Worm (Caenorhabditis elegans): Measurements from ENCODE around the gene F22F1.3.

DNA sequence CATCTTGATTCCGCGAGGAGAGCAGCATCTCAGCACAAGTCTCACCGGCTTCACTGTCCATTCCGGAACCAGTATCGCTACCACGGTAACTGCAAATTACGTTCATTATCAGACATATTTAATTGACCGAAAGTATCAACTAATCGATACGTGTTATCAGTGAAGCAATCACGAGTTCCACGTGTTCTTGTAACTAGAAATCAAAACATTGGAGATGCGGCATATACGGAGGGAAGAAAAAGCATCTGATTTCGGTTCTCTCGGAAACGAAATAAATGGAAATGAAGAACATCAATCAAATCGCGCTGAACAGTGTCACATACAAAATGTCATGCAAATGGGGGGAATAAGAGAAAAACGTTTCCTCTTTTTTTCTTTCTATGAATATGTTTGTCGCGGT is 30.3 kb upstream of the F22F1.3 start:
- TF ChIP-seq dpl-1 (GFP tag; optimal IDR thresholded peaks at IDR 0.05) (no peak), ZK185.1 (tag; optimal IDR thresholded peaks at IDR 0.05; ENCODE audit: poor library complexity, severe bottlenecking) (no peak), snpc-4 (GFP tag; optimal IDR thresholded peaks at IDR 0.05) (no peak), snpc-4 (tag; optimal IDR thresholded peaks at IDR 0.05) (no peak), F57C9.4 (tag; optimal IDR thresholded peaks at IDR 0.05) (no peak), nfyb-1 (GFP tag; IDR thresholded peaks at IDR 0.05) (no peak), ztf-22 (GFP tag; optimal IDR thresholded peaks at IDR 0.05) (no peak), snpc-1.3 (tag; optimal IDR thresholded peaks at IDR 0.05; ENCODE audit: insufficient read depth) (no peak)
